Worm (Caenorhabditis elegans): ENCODE measurements around the gene F14D2.7.

Gene F14D2.7

DNA sequence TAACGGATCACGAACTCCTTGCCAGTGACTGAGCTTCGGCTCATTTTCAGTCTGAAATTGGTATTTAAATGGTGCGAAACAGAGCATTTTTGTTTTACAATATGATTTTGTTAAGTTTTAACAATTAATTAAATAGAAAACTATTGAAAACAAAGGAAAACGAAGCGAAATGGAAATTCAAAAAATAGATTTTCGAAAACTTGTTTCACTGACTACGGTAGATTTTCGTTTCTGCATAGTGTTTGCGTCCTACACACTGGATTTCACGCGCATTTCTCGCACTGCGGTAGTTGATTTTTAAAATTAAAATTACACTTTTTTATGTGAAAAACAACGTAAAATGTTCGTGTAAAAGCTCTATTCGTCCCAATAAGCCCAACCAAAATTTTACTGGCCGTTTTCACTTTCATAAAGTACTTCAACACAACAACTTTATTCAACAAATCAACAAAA is 7.9 kb upstream of the F14D2.7 start, which contains the start of gene bath-30:
Gene bath-30 (minus strand): TSS at position 51 of the 453 bp plus-strand sequence.
- TF ChIP-seq lin-39 (tag; optimal IDR thresholded peaks at IDR 0.05) (no peak), R02D3.7 (tag; optimal IDR thresholded peaks at IDR 0.05) (no peak), unc-55 (GFP tag; optimal IDR thresholded peaks at IDR 0.05) (no peak), nhr-129 (tag; optimal IDR thresholded peaks at IDR 0.05) (no peak), ceh-16 (tag; optimal IDR thresholded peaks at IDR 0.05) (no peak), unc-62 (GFP tag; optimal IDR thresholded peaks at IDR 0.05) (no peak), mdl-1 (tag; optimal IDR thresholded peaks at IDR 0.05) (no peak), ZK546.5 (tag; optimal IDR thresholded peaks at IDR 0.05) (no peak), sma-9 (GFP tag; optimal IDR thresholded peaks at IDR 0.05) (no peak), sma-9 (tag; optimal IDR thresholded peaks at IDR 0.05) (no peak), mbf-1 (tag; optimal IDR thresholded peaks at IDR 0.05) (no peak), elt-3 (tag; optimal IDR thresholded peaks at IDR 0.05) (no peak), crh-2 (tag; optimal IDR thresholded peaks at IDR 0.05) (no peak), egl-27 (tag; optimal IDR thresholded peaks at IDR 0.05) (no peak), nhr-11 (tag; optimal IDR thresholded peaks at IDR 0.05) (no peak), sem-4 (tag; optimal IDR thresholded peaks at IDR 0.05) (no peak), Y55F3AM.14 (GFP tag; optimal IDR thresholded peaks at IDR 0.05) (no peak), blmp-1 (tag; optimal IDR thresholded peaks at IDR 0.05; ENCODE audit: insufficient read depth) (no peak), lsy-2 (tag; optimal IDR thresholded peaks at IDR 0.05) (no peak)

DNA sequence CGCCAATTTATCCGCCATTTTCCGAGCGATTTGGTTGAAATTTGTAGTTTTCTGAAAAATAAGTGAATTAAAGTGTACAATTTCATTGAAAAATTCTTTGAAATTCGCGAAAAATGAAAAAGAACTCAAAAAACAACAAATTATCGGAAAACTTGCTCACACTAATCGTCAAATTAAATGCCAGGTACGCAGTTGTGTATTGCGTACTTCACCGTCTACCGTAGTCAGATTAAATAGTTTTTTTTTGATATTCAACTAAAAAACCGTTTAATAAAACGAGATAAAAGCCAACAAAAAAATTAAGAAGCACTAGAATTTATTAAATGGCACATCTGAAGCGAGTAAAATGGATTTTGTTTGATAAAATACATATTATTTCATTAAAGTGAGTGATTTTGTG is 6.5 kb upstream of the F14D2.7 start, which contains the start of gene bath-28:
Gene bath-28 (minus strand): TSS at position 51 of the 400 bp plus-strand sequence.
- TF ChIP-seq unc-39 (tag; optimal IDR thresholded peaks at IDR 0.05) (no peak), nhr-12 (tag; optimal IDR thresholded peaks at IDR 0.05) (no peak), ZK546.5 (tag; optimal IDR thresholded peaks at IDR 0.05) (no peak), sma-9 (GFP tag; optimal IDR thresholded peaks at IDR 0.05) (no peak), sma-9 (tag; optimal IDR thresholded peaks at IDR 0.05) (no peak), C34F6.9 (tag; optimal IDR thresholded peaks at IDR 0.05) (no peak), ztf-4 (tag; optimal IDR thresholded peaks at IDR 0.05) (no peak), ama-1 (optimal IDR thresholded peaks at IDR 0.05) (no peak), nhr-23 (tag; optimal IDR thresholded peaks at IDR 0.05) (no peak), unc-55 (GFP tag; optimal IDR thresholded peaks at IDR 0.05) (no peak), skn-1 (tag; optimal IDR thresholded peaks at IDR 0.05) (no peak), fos-1 (tag; optimal IDR thresholded peaks at IDR 0.05) (no peak), aly-2 (tag; optimal IDR thresholded peaks at IDR 0.05) (no peak), mdl-1 (tag; optimal IDR thresholded peaks at IDR 0.05) (no peak), nhr-6 (tag; optimal IDR thresholded peaks at IDR 0.05) (no peak), nhr-11 (tag; optimal IDR thresholded peaks at IDR 0.05) (no peak), ceh-82 (tag; optimal IDR thresholded peaks at IDR 0.05) (no peak), nhr-21 (tag; optimal IDR thresholded peaks at IDR 0.05) (no peak)

DNA sequence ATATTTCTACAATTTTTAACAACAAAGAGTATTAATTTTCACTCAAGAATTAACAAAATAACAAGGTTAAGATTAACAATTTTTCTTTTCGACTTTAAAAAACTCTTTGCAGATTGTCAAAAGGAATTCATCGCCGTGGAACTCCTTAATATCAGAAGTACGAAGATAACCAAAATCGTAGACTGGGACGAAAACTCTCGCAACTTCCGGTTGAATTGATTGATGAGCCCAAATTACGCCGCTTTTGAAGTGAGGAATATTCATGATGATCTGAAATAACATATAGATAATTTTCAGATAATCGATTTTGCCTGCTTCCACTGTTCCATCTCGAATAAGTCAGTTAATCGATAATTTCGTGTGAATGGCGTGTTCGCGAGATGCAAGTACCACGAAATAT is 5.3 kb upstream of the F14D2.7 start, which contains the start of gene F14D2.15:
Gene F14D2.15 (minus strand): TSS at position 101 of the 400 bp plus-strand sequence.
- TF ChIP-seq nhr-237 (tag; optimal IDR thresholded peaks at IDR 0.05) (no peak), crh-2 (tag; optimal IDR thresholded peaks at IDR 0.05) (no peak), ztf-4 (tag; optimal IDR thresholded peaks at IDR 0.05) (no peak), unc-39 (tag; optimal IDR thresholded peaks at IDR 0.05) (no peak), lin-39 (tag; optimal IDR thresholded peaks at IDR 0.05) (no peak), egl-27 (tag; optimal IDR thresholded peaks at IDR 0.05) (no peak)

DNA sequence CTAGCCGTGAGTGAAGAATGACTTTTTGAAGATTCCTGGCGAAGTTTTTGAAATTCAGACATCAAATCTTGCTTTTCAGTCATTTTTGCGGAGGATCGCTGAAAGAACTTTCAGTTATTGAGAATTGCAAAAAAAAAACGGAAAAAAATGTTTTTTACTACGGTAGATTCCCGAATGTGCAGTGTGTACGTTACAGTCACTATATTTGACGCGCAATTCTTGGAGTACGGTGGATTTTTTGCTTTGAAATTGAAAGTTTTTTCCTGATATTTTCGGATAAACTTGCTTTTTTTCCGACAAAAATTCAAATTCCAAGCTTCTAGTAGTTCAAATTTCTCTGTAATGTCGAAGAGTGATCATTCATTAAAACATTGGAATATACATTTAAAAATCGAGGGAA is 3.5 kb upstream of the F14D2.7 start, which contains the start of gene F14D2.11:
Gene F14D2.11 (minus strand): TSS at position 101 of the 400 bp plus-strand sequence.
- TF ChIP-seq lsy-2 (tag; optimal IDR thresholded peaks at IDR 0.05): no peak
- TF ChIP-seq lin-11 (tag; optimal IDR thresholded peaks at IDR 0.05): no peak
- TF ChIP-seq mbf-1 (tag; optimal IDR thresholded peaks at IDR 0.05): no peak
- no peak for TF ChIP-seq egl-27 (tag; optimal IDR thresholded peaks at IDR 0.05)
- TF ChIP-seq aly-2 (tag; optimal IDR thresholded peaks at IDR 0.05): no peak
- no peak for TF ChIP-seq zag-1 (tag; optimal IDR thresholded peaks at IDR 0.05)
- TF ChIP-seq mab-5 (tag; optimal IDR thresholded peaks at IDR 0.05): no peak
- TF ChIP-seq Y55F3AM.14 (GFP tag; optimal IDR thresholded peaks at IDR 0.05): no peak
- TF ChIP-seq R02D3.7 (tag; optimal IDR thresholded peaks at IDR 0.05): no peak
- no peak for TF ChIP-seq unc-39 (tag; optimal IDR thresholded peaks at IDR 0.05)
- no peak for TF ChIP-seq snpc-4 (tag; optimal IDR thresholded peaks at IDR 0.05)
- no peak for TF ChIP-seq elt-1 (tag; optimal IDR thresholded peaks at IDR 0.05)
- no peak for TF ChIP-seq nhr-25 (tag; optimal IDR thresholded peaks at IDR 0.05)
- no peak for TF ChIP-seq ceh-82 (tag; optimal IDR thresholded peaks at IDR 0.05)
- no peak for TF ChIP-seq skn-1 (tag; optimal IDR thresholded peaks at IDR 0.05)
